Worm (Caenorhabditis elegans): ENCODE results near the gene ser-1.

ce11 chrX:16566358-16566757 is 13.2 kb upstream of the ser-1 start:
- TF ChIP-seq ztf-4 (tag; optimal IDR thresholded peaks at IDR 0.05) (no peak), efl-1 (optimal IDR thresholded peaks at IDR 0.05) (no peak), efl-1 (GFP tag; optimal IDR thresholded peaks at IDR 0.05 in 1 of 2) (no peak)
